Fruit fly (Drosophila melanogaster): ENCODE measurements around the gene CG4009.

The CG4009 gene

dm6 chr3R:17029796-17030195, 6.0 kb downstream of the CG4009 start:
- no peak for TF ChIP-seq OdsH (GFP tag; optimal IDR thresholded peaks at IDR 0.05)
- TF ChIP-seq CG7368 (GFP tag; optimal IDR thresholded peaks at IDR 0.05): peak; percentile 12

- no peak for TF ChIP-seq fd59A (GFP tag; optimal IDR thresholded peaks at IDR 0.05)
- TF ChIP-seq CG8119 (GFP tag; IDR thresholded peaks at IDR 0.05): no peak
- no peak for TF ChIP-seq CG3919 (GFP tag; optimal IDR thresholded peaks at IDR 0.05)
These were observed 7.5 kb downstream of the CG4009 start, which contains the start of gene CG5225 for dm6 chr3R:17028393-17028792. Gene CG5225 (plus strand): TSS chr3R:17028693.

dm6 chr3R:17020956-17021355, 14.9 kb downstream of the CG4009 start, which contains the start of gene Adsl:
Gene Adsl (minus strand): TSS chr3R:17021120.
- no peak for TF ChIP-seq CG6276 (GFP tag; optimal IDR thresholded peaks at IDR 0.05)
- TF ChIP-seq pdm3 (GFP tag; optimal IDR thresholded peaks at IDR 0.05): peak; percentile 46
- no peak for TF ChIP-seq CG4318 (GFP tag; optimal IDR thresholded peaks at IDR 0.05)
- no peak for TF ChIP-seq ss (GFP tag; optimal IDR thresholded peaks at IDR 0.05)
- no peak for TF ChIP-seq CG8119 (GFP tag; IDR thresholded peaks at IDR 0.05)
- TF ChIP-seq CG11902 (GFP tag; optimal IDR thresholded peaks at IDR 0.05): no peak
- TF ChIP-seq CG32006 (GFP tag; optimal IDR thresholded peaks at IDR 0.05): no peak
- TF ChIP-seq CG6792 (GFP tag; optimal IDR thresholded peaks at IDR 0.05): peak; percentile 38
- TF ChIP-seq cyc (GFP tag; optimal IDR thresholded peaks at IDR 0.05): peak; percentile 16
- peak; percentile 49 for TF ChIP-seq acj6 (GFP tag; optimal IDR thresholded peaks at IDR 0.05)
- no peak for TF ChIP-seq CG3032 (tag; optimal IDR thresholded peaks at IDR 0.05)
- TF ChIP-seq CG11762 (GFP tag; optimal IDR thresholded peaks at IDR 0.05; ENCODE audit: insufficient read depth): peak; percentile 31
- no peak for TF ChIP-seq Hr38 (GFP tag; optimal IDR thresholded peaks at IDR 0.05)
- TF ChIP-seq svp (GFP tag): peak; percentile 73
- TF ChIP-seq fd59A (GFP tag; optimal IDR thresholded peaks at IDR 0.05): no peak
- TF ChIP-seq CG11294 (GFP tag; IDR thresholded peaks at IDR 0.05): no peak
- TF ChIP-seq CG6808 (GFP tag; optimal IDR thresholded peaks at IDR 0.05): peak; percentile 56
- peak; percentile 60 for TF ChIP-seq topi (GFP tag; optimal IDR thresholded peaks at IDR 0.05)
- TF ChIP-seq Hr4 (GFP tag; optimal IDR thresholded peaks at IDR 0.05): no peak
- peak; percentile 90 for TF ChIP-seq Eip78C (GFP tag)
- TF ChIP-seq CG8632 (GFP tag; optimal IDR thresholded peaks at IDR 0.05): peak; percentile 36
- no peak for TF ChIP-seq CG6854 (GFP tag; optimal IDR thresholded peaks at IDR 0.05)
- peak; percentile 43 for TF ChIP-seq dsx (GFP tag; optimal IDR thresholded peaks at IDR 0.05; ENCODE audit: poor library complexity, severe bottlenecking)
- TF ChIP-seq Lpt (GFP tag; optimal IDR thresholded peaks at IDR 0.05): no peak
- TF ChIP-seq CG6163 (GFP tag; IDR thresholded peaks at IDR 0.05): peak; percentile 45; the same call in 1 of the 3 replicates
- peak; percentile 30 for TF ChIP-seq CG10669 (GFP tag; optimal IDR thresholded peaks at IDR 0.05)
- peak; percentile 54 for TF ChIP-seq Sox102F (GFP tag; optimal IDR thresholded peaks at IDR 0.05)
- TF ChIP-seq fd85E (GFP tag; optimal IDR thresholded peaks at IDR 0.05): peak; percentile 44
- peak; percentile 34 for TF ChIP-seq CG9139 (GFP tag; optimal IDR thresholded peaks at IDR 0.05)
- peak in 1 of 2 experiments; percentile 36 for TF ChIP-seq salr (GFP tag; optimal IDR thresholded peaks at IDR 0.05)
- TF ChIP-seq CG3919 (GFP tag; optimal IDR thresholded peaks at IDR 0.05): peak; percentile 69
- TF ChIP-seq Gug (GFP tag; IDR thresholded peaks at IDR 0.05): no peak
- peak; percentile 28 for TF ChIP-seq CG8319 (GFP tag; optimal IDR thresholded peaks at IDR 0.05)
- TF ChIP-seq CG10631 (GFP tag; optimal IDR thresholded peaks at IDR 0.05): no peak
- peak; percentile 56 for TF ChIP-seq CG1621 (tag; optimal IDR thresholded peaks at IDR 0.05)
- no peak for TF ChIP-seq Hr39 (GFP tag; optimal IDR thresholded peaks at IDR 0.05)
- TF ChIP-seq CG16779 (tag; optimal IDR thresholded peaks at IDR 0.05): peak; percentile 23
- TF ChIP-seq Ets21C (GFP tag; optimal IDR thresholded peaks at IDR 0.05): no peak
- TF ChIP-seq esn (GFP tag; optimal IDR thresholded peaks at IDR 0.05): no peak
- TF ChIP-seq spab (GFP tag; optimal IDR thresholded peaks at IDR 0.05): peak; percentile 27
- peak; percentile 60 for TF ChIP-seq Eip75B (GFP tag; optimal IDR thresholded peaks at IDR 0.05)
- peak; percentile 27 for TF ChIP-seq Blimp-1 (GFP tag; optimal IDR thresholded peaks at IDR 0.05)
- TF ChIP-seq CG7368 (GFP tag; optimal IDR thresholded peaks at IDR 0.05): peak; percentile 26
- TF ChIP-seq Sox14 (GFP tag; optimal IDR thresholded peaks at IDR 0.05): peak; percentile 18
- TF ChIP-seq CG31627 (GFP tag; optimal IDR thresholded peaks at IDR 0.05): peak; percentile 18
- no peak for TF ChIP-seq Eip93F (GFP tag; optimal IDR thresholded peaks at IDR 0.05)
